Fruit fly (Drosophila melanogaster): ENCODE measurements around the gene CG32069.

DNA sequence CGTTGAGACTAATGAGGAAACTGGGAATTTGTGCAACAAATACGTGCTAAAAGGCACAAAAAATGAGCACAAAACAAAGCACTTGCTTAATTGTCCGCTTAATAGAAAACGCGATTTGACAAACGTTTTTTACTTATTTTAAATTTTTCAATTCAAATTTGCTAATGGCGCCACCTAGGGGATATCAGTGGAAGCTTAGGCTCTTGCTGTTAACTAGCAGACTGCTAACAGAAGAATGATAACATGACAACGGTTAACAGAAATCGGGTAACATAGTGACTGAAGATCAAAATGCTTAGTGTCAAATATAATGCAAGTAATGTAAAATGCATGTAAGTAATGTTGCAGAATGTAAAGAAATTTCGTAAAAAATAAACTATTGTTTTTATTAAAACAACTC, 21.2 kb downstream of the CG32069 start:
- TF ChIP-seq CG18619 (GFP tag; optimal IDR thresholded peaks at IDR 0.05) (no peak), mld (GFP tag; IDR thresholded peaks at IDR 0.05; ENCODE audit: partially characterized antibody) (no peak), CG12744 (GFP tag; optimal IDR thresholded peaks at IDR 0.05) (no peak), sqz (GFP tag; optimal IDR thresholded peaks at IDR 0.05) (no peak), gcm2 (GFP tag; optimal IDR thresholded peaks at IDR 0.05) (no peak), tx (GFP tag; optimal IDR thresholded peaks at IDR 0.05) (no peak), CG4730 (GFP tag; IDR thresholded peaks at IDR 0.05) (no peak), mirr (GFP tag; optimal IDR thresholded peaks at IDR 0.05) (no peak), ato (GFP tag; IDR thresholded peaks at IDR 0.05; ENCODE audit: partially characterized antibody) (no peak), tin (GFP tag; optimal IDR thresholded peaks at IDR 0.05) (no peak), CG8944 (GFP tag; optimal IDR thresholded peaks at IDR 0.05) (no peak), Bgb (GFP tag; IDR thresholded peaks at IDR 0.05; ENCODE audit: partially characterized antibody) (no peak), Myb (GFP tag; optimal IDR thresholded peaks at IDR 0.05) (no peak)
